Fruit fly (Drosophila melanogaster): Measurements from ENCODE around the gene Xport-A.

- TF ChIP-seq EcR (GFP tag; optimal IDR thresholded peaks at IDR 0.05), result no peak
- TF ChIP-seq CG13204 (GFP tag; optimal IDR thresholded peaks at IDR 0.05), result no peak
- TF ChIP-seq CG32121 (GFP tag; IDR thresholded peaks at IDR 0.05), result no peak
- TF ChIP-seq CG14655 (GFP tag; optimal IDR thresholded peaks at IDR 0.05), result no peak
- TF ChIP-seq CG17806 (tag; optimal IDR thresholded peaks at IDR 0.05), result no peak
- TF ChIP-seq gl (tag; optimal IDR thresholded peaks at IDR 0.05), result no peak
- no peak for TF ChIP-seq CG12605 (GFP tag; IDR thresholded peaks at IDR 0.05)
- TF ChIP-seq rn (GFP tag; IDR thresholded peaks at IDR 0.05), result no peak
- no peak for TF ChIP-seq Ets98B (GFP tag; IDR thresholded peaks at IDR 0.05)
- no peak for TF ChIP-seq fd96Ca (GFP tag; IDR thresholded peaks at IDR 0.05)
- no peak for TF ChIP-seq Pif1B (GFP tag; optimal IDR thresholded peaks at IDR 0.05)
- TF ChIP-seq CG8301 (tag; optimal IDR thresholded peaks at IDR 0.05), result no peak
- TF ChIP-seq CG9948 (tag; optimal IDR thresholded peaks at IDR 0.05), result no peak
Measured at dm6 chr3R:19934840-19935776, 19.9 kb upstream of the Xport-A start, which contains the start of gene mira.

Data from whole organism, pupa.